Worm (Caenorhabditis elegans): ENCODE data around the gene srw-121.
"Not testable (repeated sequence)": the region's sequence is repeated elsewhere in the genome, so short reads cannot be mapped to it uniquely, and the experiment has no call there.

The srw-121 gene

ce11 chrV:2985309-2985708 lies 6.1 kb downstream of the srw-121 start, which contains the start of gene srw-139:
Gene srw-139, minus strand, starts transcription at chrV:2985409.
- TF ChIP-seq rpc-1 (optimal IDR thresholded peaks at IDR 0.05) = no peak
- no peak for TF ChIP-seq rpc-1 (tag; optimal IDR thresholded peaks at IDR 0.05)
- no peak for TF ChIP-seq cebp-2 (GFP tag; IDR thresholded peaks at IDR 0.05)
- no peak for TF ChIP-seq ets-4 (GFP tag; optimal IDR thresholded peaks at IDR 0.05)
- TF ChIP-seq ZK185.1 (tag; optimal IDR thresholded peaks at IDR 0.05; ENCODE audit: poor library complexity, severe bottlenecking) = no peak
- no peak for TF ChIP-seq nfya-1 (tag; optimal IDR thresholded peaks at IDR 0.05; ENCODE audit: borderline replicate concordance, insufficient read depth)
- TF ChIP-seq cebp-1 (GFP tag; IDR thresholded peaks at IDR 0.05) = no peak
- no peak for TF ChIP-seq cebp-1 (tag; optimal IDR thresholded peaks at IDR 0.05)
- no peak for TF ChIP-seq Y79H2A.3 (GFP tag; conservative IDR thresholded peaks at IDR 0.05)

- no peak for TF ChIP-seq ztf-22 (GFP tag; optimal IDR thresholded peaks at IDR 0.05)
- no peak for TF ChIP-seq attf-5 (GFP tag; optimal IDR thresholded peaks at IDR 0.05)
- no peak for TF ChIP-seq hsf-1 (GFP tag; IDR thresholded peaks at IDR 0.05)
- no peak for TF ChIP-seq dox-1 (GFP tag; IDR thresholded peaks at IDR 0.05)
- TF ChIP-seq egrh-3 (GFP tag; IDR thresholded peaks at IDR 0.05) = no peak
- no peak for TF ChIP-seq zfh-2 (GFP tag; conservative IDR thresholded peaks at IDR 0.05)
- TF ChIP-seq rpc-1 (optimal IDR thresholded peaks at IDR 0.05) = no peak
- TF ChIP-seq rpc-1 (tag; optimal IDR thresholded peaks at IDR 0.05) = no peak
- no peak for TF ChIP-seq ceh-79 (tag; optimal IDR thresholded peaks at IDR 0.05)
- TF ChIP-seq him-1 (tag; optimal IDR thresholded peaks at IDR 0.05) = no peak
- no peak for TF ChIP-seq ceh-40 (GFP tag; IDR thresholded peaks at IDR 0.05)
- TF ChIP-seq mel-28 (tag; optimal IDR thresholded peaks at IDR 0.05; ENCODE audit: borderline replicate concordance) = no peak
- TF ChIP-seq Y95B8A.8 (GFP tag; IDR thresholded peaks at IDR 0.05) = no peak
- no peak for TF ChIP-seq Y53F4B.3 (GFP tag; IDR thresholded peaks at IDR 0.05)
- TF ChIP-seq ceh-27 (GFP tag; optimal IDR thresholded peaks at IDR 0.05) = no peak
- TF ChIP-seq sdz-38 (tag; optimal IDR thresholded peaks at IDR 0.05) = no peak
- TF ChIP-seq chd-7 (tag; optimal IDR thresholded peaks at IDR 0.05) = no peak
- no peak for TF ChIP-seq madf-10 (tag; optimal IDR thresholded peaks at IDR 0.05)
Measured at ce11 chrV:2983351-2983750, 8.0 kb downstream of the srw-121 start, which contains the start of gene srw-117. Gene srw-117, minus strand, starts transcription at chrV:2983451.

- TF ChIP-seq madf-10 (tag; optimal IDR thresholded peaks at IDR 0.05) (no peak), ceh-100 (GFP tag; IDR thresholded peaks at IDR 0.05) (no peak), Y79H2A.3 (GFP tag; conservative IDR thresholded peaks at IDR 0.05) (no peak)
Measured at ce11 chrV:2979978-2980377, 11.4 kb downstream of the srw-121 start, which contains the start of gene srw-118. Gene srw-118, minus strand, starts transcription at chrV:2980078.

- TF ChIP-seq rec-8 (tag; optimal IDR thresholded peaks at IDR 0.05) = no peak
- no peak for TF ChIP-seq hmg-1.2 (GFP tag; IDR thresholded peaks at IDR 0.05)
- no peak for TF ChIP-seq aptf-2 (GFP tag; conservative IDR thresholded peaks at IDR 0.05)
- no peak for TF ChIP-seq snpc-3.4 (tag; optimal IDR thresholded peaks at IDR 0.05)
- TF ChIP-seq Y56A3A.18 (GFP tag; IDR thresholded peaks at IDR 0.05) = no peak
Measured at ce11 chrV:2976287-2976686, 15.1 kb downstream of the srw-121 start, which contains the start of gene srw-124. Gene srw-124, plus strand, starts transcription at chrV:2976587.

ce11 chrV:2975285-2975684 lies 16.1 kb downstream of the srw-121 start, which contains the start of gene srw-123:
Gene srw-123, minus strand, starts transcription at chrV:2975385.
- not testable (repeated sequence) for TF ChIP-seq F57C9.4 (tag; optimal IDR thresholded peaks at IDR 0.05); ztf-28 (GFP tag; IDR thresholded peaks at IDR 0.05); mxl-1 (tag; optimal IDR thresholded peaks at IDR 0.05)

Data from whole organism, young adult.